Fruit fly (Drosophila melanogaster) whole organism, prepupa: ENCODE results near the gene Secp43.

ENCODE experiments used
- Blimp-1 ChIP-seq: fragments of 200-800 bp; sonication (Bioruptor generic); optimal IDR thresholded peaks from 3 replicates; lab custom pipeline; 2017; ENCODE audit warnings: missing biosample characterization, missing genetic modification characterization, mild to moderate bottlenecking, moderate library complexity, missing genetic modification reagents
- CG10631 ChIP-seq: fragments of 200-800 bp; sonication (Bioruptor generic); optimal IDR thresholded peaks from 2 replicates; lab custom pipeline; 2016; ENCODE audit warnings: missing biosample characterization, missing genetic modification characterization
- CG11294 ChIP-seq: fragments of 200-800 bp; sonication (Bioruptor generic); IDR thresholded peaks from 2 replicates; pipeline ENCODE4 v1.3.6; 2022; ENCODE audit warnings: missing biosample characterization, missing genetic modification characterization
- CG11762 ChIP-seq: fragments of 200-800 bp; sonication (Bioruptor generic); optimal IDR thresholded peaks from 3 replicates; lab custom pipeline; 2016; ENCODE audit warnings: missing biosample characterization, missing genetic modification characterization; ENCODE audit not compliant: insufficient read depth
- CG11902 ChIP-seq: fragments of 200-800 bp; sonication (Bioruptor generic); optimal IDR thresholded peaks from 3 replicates; lab custom pipeline; 2016; ENCODE audit warnings: missing biosample characterization, missing genetic modification characterization
- CG15336 ChIP-seq: fragments of 200-800 bp; sonication (Bioruptor generic); IDR thresholded peaks from 2 replicates; pipeline ENCODE4 v1.3.6; 2022; ENCODE audit warnings: missing biosample characterization, missing genetic modification characterization
- CG32006 ChIP-seq: fragments of 200-800 bp; sonication (Bioruptor generic); optimal IDR thresholded peaks from 3 replicates; lab custom pipeline; 2017; ENCODE audit warnings: missing biosample characterization, mild to moderate bottlenecking, missing genetic modification characterization
- CG4318 ChIP-seq: fragments of 200-800 bp; sonication (Bioruptor generic); optimal IDR thresholded peaks from 3 replicates; lab custom pipeline; 2017; ENCODE audit warnings: missing biosample characterization, mild to moderate bottlenecking, missing genetic modification characterization
- CG6163 ChIP-seq: fragments of 200-800 bp; sonication (Bioruptor generic); IDR thresholded peaks from 3 replicates; pipeline ENCODE4 v1.3.6; 2022; ENCODE audit warnings: missing biosample characterization, missing genetic modification characterization
- CG6792 ChIP-seq: fragments of 200-800 bp; sonication (Bioruptor generic); optimal IDR thresholded peaks from 3 replicates; lab custom pipeline; 2016; ENCODE audit warnings: missing biosample characterization, missing genetic modification characterization
- CG6808 ChIP-seq: fragments of 200-800 bp; sonication (Bioruptor generic); optimal IDR thresholded peaks from 3 replicates; lab custom pipeline; 2017; ENCODE audit warnings: missing biosample characterization, missing genetic modification characterization, mild to moderate bottlenecking, moderate library complexity, missing genetic modification reagents
- CG6854 ChIP-seq: fragments of 200-800 bp; sonication (Bioruptor generic); optimal IDR thresholded peaks from 2 replicates; lab custom pipeline; 2017; ENCODE audit warnings: missing biosample characterization, mild to moderate bottlenecking, missing genetic modification characterization
- CG7368 ChIP-seq: fragments of 200-800 bp; sonication (Bioruptor generic); optimal IDR thresholded peaks from 3 replicates; lab custom pipeline; 2016; ENCODE audit warnings: missing biosample characterization, missing genetic modification characterization
- CG8119 ChIP-seq: fragments of 200-800 bp; sonication (Bioruptor generic); IDR thresholded peaks from 3 replicates; pipeline ENCODE4 v1.3.6; 2022; ENCODE audit warnings: missing biosample characterization, missing genetic modification characterization
- CG8319 ChIP-seq: fragments of 200-800 bp; sonication (Bioruptor generic); optimal IDR thresholded peaks from 3 replicates; lab custom pipeline; 2016; ENCODE audit warnings: missing biosample characterization, missing genetic modification characterization
- CG8632 ChIP-seq: fragments of 200-800 bp; sonication (Bioruptor generic); optimal IDR thresholded peaks from 3 replicates; lab custom pipeline; 2016; ENCODE audit warnings: missing biosample characterization, missing genetic modification characterization
- Eip78C ChIP-seq: fragments of 200-800 bp; sonication (Bioruptor generic); peaks from one replicate; lab custom pipeline; 2016; ENCODE audit warnings: missing biosample characterization, missing genetic modification characterization
- Eip93F ChIP-seq: fragments of 200-800 bp; sonication (Bioruptor generic); optimal IDR thresholded peaks from 2 replicates; lab custom pipeline; 2016; ENCODE audit warnings: missing biosample characterization, mild to moderate bottlenecking, missing genetic modification characterization
- Ets21C ChIP-seq: fragments of 200-800 bp; sonication (Bioruptor generic); optimal IDR thresholded peaks from 3 replicates; lab custom pipeline; 2016; ENCODE audit warnings: missing biosample characterization, missing genetic modification characterization
- Hr4 ChIP-seq: fragments of 200-800 bp; sonication (Bioruptor generic); optimal IDR thresholded peaks from 3 replicates; lab custom pipeline; 2016; ENCODE audit warnings: missing biosample characterization, missing genetic modification characterization
- Met ChIP-seq: fragments of 200-800 bp; sonication (Bioruptor generic); optimal IDR thresholded peaks from 3 replicates; lab custom pipeline; 2016; ENCODE audit warnings: missing biosample characterization, missing genetic modification characterization
- OdsH ChIP-seq: fragments of 200-800 bp; sonication (Bioruptor generic); optimal IDR thresholded peaks from 3 replicates; lab custom pipeline; 2016; ENCODE audit warnings: missing biosample characterization, missing genetic modification characterization
- Smox ChIP-seq: fragments of 200-800 bp; sonication (Bioruptor generic); optimal IDR thresholded peaks from 3 replicates; lab custom pipeline; 2016; ENCODE audit warnings: missing biosample characterization, missing genetic modification characterization
- Sox102F ChIP-seq: fragments of 200-800 bp; sonication (Bioruptor generic); optimal IDR thresholded peaks from 2 replicates; lab custom pipeline; 2016; ENCODE audit warnings: missing biosample characterization, mild to moderate bottlenecking, missing genetic modification characterization
- Sox15 ChIP-seq: fragments of 200-800 bp; sonication (Bioruptor generic); optimal IDR thresholded peaks from 3 replicates; lab custom pipeline; 2016; ENCODE audit warnings: missing biosample characterization, missing genetic modification characterization
- achi ChIP-seq: fragments of 200-800 bp; sonication (Bioruptor generic); optimal IDR thresholded peaks from 3 replicates; lab custom pipeline; 2016; ENCODE audit warnings: missing biosample characterization, missing genetic modification characterization
- cyc ChIP-seq: fragments of 200-800 bp; sonication (Bioruptor generic); optimal IDR thresholded peaks from 3 replicates; lab custom pipeline; 2016; ENCODE audit warnings: missing biosample characterization, missing genetic modification characterization
- dsx ChIP-seq: fragments of 200-800 bp; optimal IDR thresholded peaks from 3 replicates; lab custom pipeline; 2019; ENCODE audit warnings: missing biosample characterization, mild to moderate bottlenecking, missing genetic modification characterization, moderate library complexity; ENCODE audit not compliant: poor library complexity, severe bottlenecking
- eg ChIP-seq: fragments of 200-800 bp; sonication (Bioruptor generic); IDR thresholded peaks from 3 replicates; pipeline ENCODE4 v1.3.6; 2022; ENCODE audit warnings: missing biosample characterization, missing genetic modification characterization
- esn ChIP-seq: fragments of 200-800 bp; sonication (Bioruptor generic); optimal IDR thresholded peaks from 2 replicates; lab custom pipeline; 2016; ENCODE audit warnings: missing biosample characterization, mild to moderate bottlenecking, missing genetic modification characterization, moderate library complexity
- fd59A ChIP-seq: fragments of 200-800 bp; sonication (Bioruptor generic); optimal IDR thresholded peaks from 2 replicates; lab custom pipeline; 2017; ENCODE audit warnings: missing biosample characterization, mild to moderate bottlenecking, missing genetic modification characterization, missing genetic modification reagents
- fkh ChIP-seq: fragments of 200-800 bp; sonication (Bioruptor generic); optimal IDR thresholded peaks from 3 replicates; lab custom pipeline; 2017; ENCODE audit warnings: missing biosample characterization, mild to moderate bottlenecking, missing genetic modification characterization, moderate library complexity
- net ChIP-seq: fragments of 200-800 bp; sonication (Bioruptor generic); optimal IDR thresholded peaks from 3 replicates; lab custom pipeline; 2016; ENCODE audit warnings: missing biosample characterization, missing genetic modification characterization
- salr ChIP-seq, 2 experiments: fragments of 200-800 bp; sonication (Bioruptor generic); optimal IDR thresholded peaks; 3 replicates each; lab custom pipeline; 2016 to 2018; ENCODE audit warnings: missing biosample characterization in 2 of 2, missing genetic modification characterization in 2 of 2, mild to moderate bottlenecking in 1 of 2
- spab ChIP-seq: fragments of 200-800 bp; sonication (Bioruptor generic); optimal IDR thresholded peaks from 2 replicates; lab custom pipeline; 2017; ENCODE audit warnings: missing biosample characterization, mild to moderate bottlenecking, missing genetic modification characterization, missing genetic modification reagents
- svp ChIP-seq: fragments of 200-800 bp; sonication (Bioruptor generic); peaks from one replicate; lab custom pipeline; 2016; ENCODE audit warnings: missing biosample characterization, missing genetic modification characterization
- topi ChIP-seq: fragments of 200-800 bp; sonication (Bioruptor generic); optimal IDR thresholded peaks from 3 replicates; lab custom pipeline; 2016; ENCODE audit warnings: missing biosample characterization, missing genetic modification characterization

Gene Secp43

dm6 chr2L:4448582-4449016, 5.7 kb downstream of the Secp43 start, which contains the start of gene MFS18 (continued):
- TF ChIP-seq dsx (GFP tag; lab: Kevin White, UChicago) = peak; percentile 86
- TF ChIP-seq CG32006 (GFP tag; lab: Kevin White, UChicago) = peak; percentile 96
- TF ChIP-seq CG15336 = peak; percentile 99
- peak; percentile 98 for TF ChIP-seq spab
- TF ChIP-seq CG10631 = peak; percentile 97
- TF ChIP-seq Hr4 (GFP tag; lab: Kevin White, UChicago) = peak; percentile 96
- TF ChIP-seq CG6792 (GFP tag; lab: Kevin White, UChicago) = peak; percentile 94
- peak; percentile 95 for TF ChIP-seq Smox (GFP tag; lab: Kevin White, UChicago)
- peak; percentile 84 for TF ChIP-seq fd59A
- peak; percentile 90 for TF ChIP-seq Blimp-1 (GFP tag; lab: Kevin White, UChicago)

- TF ChIP-seq spab (no peak), fkh (GFP tag; lab: Kevin White, UChicago) (peak; percentile 77), CG6854 (GFP tag; lab: Kevin White, UChicago) (peak; percentile 20), net (no peak)
- TF ChIP-seq, all 60 proteins: peak for 2
Observed at dm6 chr2L:4444457-4444856, 9.8 kb downstream of the Secp43 start, which contains the start of the genes morgue and Elp3. TSS of gene morgue (minus strand) at chr2L:4444680. TSS of gene Elp3 (plus strand) at chr2L:4444732.

dm6 chr2L:4442010-4442587, 12.2 kb downstream of the Secp43 start, which contains the start of the genes Sfp24F and CG15432:
TSS of gene Sfp24F (minus strand) at chr2L:4442060.
TSS of gene CG15432 (plus strand) at chr2L:4442320.
- TF ChIP-seq fkh (GFP tag; lab: Kevin White, UChicago) = peak; percentile 87
- TF ChIP-seq Sox102F (GFP tag; lab: Kevin White, UChicago) = no peak
- TF ChIP-seq, all 60 proteins: peak for 1

- TF ChIP-seq Sox15 (GFP tag; lab: Kevin White, UChicago) (no peak), Eip93F (no peak), CG11762 (GFP tag; lab: Kevin White, UChicago) (no peak), CG7368 (no peak), OdsH (GFP tag; lab: Kevin White, UChicago) (no peak), CG8319 (GFP tag; lab: Kevin White, UChicago) (no peak), Eip78C (GFP tag; lab: Kevin White, UChicago) (no peak), CG11902 (GFP tag; lab: Kevin White, UChicago) (no peak), fd59A (no peak), esn (GFP tag; lab: Kevin White, UChicago) (no peak), CG4318 (no peak), CG8632 (no peak), CG11294 (GFP tag; lab: Robert Waterston, UW) (no peak), CG6808 (GFP tag; lab: Kevin White, UChicago) (no peak), CG6163 (GFP tag; lab: Robert Waterston, UW) (peak; percentile 56; the same call in 1 of the 3 replicates), topi (GFP tag; lab: Kevin White, UChicago) (no peak), CG15336 (peak; percentile 40; the same call in 1 of the 2 replicates), achi (no peak), eg (0 out of 3 replicates have a peak, but pooled peaks have one; percentile 40), Ets21C (GFP tag; lab: Kevin White, UChicago) (no peak), Met (GFP tag; lab: Kevin White, UChicago) (no peak), net (no peak), CG8119 (peak; percentile 47; the same call in 1 of the 3 replicates), CG6792 (GFP tag; lab: Kevin White, UChicago) (no peak), svp (GFP tag; lab: Kevin White, UChicago) (no peak), cyc (no peak), salr (GFP tag; optimal IDR thresholded peaks at IDR 0.05; lab: Kevin White, UChicago) (peak; percentile 56 to 82)
Observed at dm6 chr2L:4440881-4441737, 13.1 kb downstream of the Secp43 start, which contains the start of gene CG15431. TSS of gene CG15431 (minus strand) at chr2L:4441282.
